Fruit fly (Drosophila melanogaster) whole organism, embryonic: ENCODE data around the gene Ir87a.
A peak's percentile ranks its signal among the peaks of the same experiment; 100 is the strongest.

Experiments
- ATbp ChIP-seq: fragments of 200-800 bp; sonication (Bioruptor generic); optimal IDR thresholded peaks from 2 replicates; lab custom pipeline; 2017; ENCODE audit warnings: missing biosample characterization, mild to moderate bottlenecking, missing genetic modification characterization, missing genetic modification reagents
- Atf3 ChIP-seq: fragments of 200-800 bp; sonication (Bioruptor generic); optimal IDR thresholded peaks from 3 replicates; lab custom pipeline; 2016; ENCODE audit warnings: missing biosample characterization, missing genetic modification characterization
- CG10462 ChIP-seq: fragments of 200-800 bp; sonication (Bioruptor generic); optimal IDR thresholded peaks from 2 replicates; lab custom pipeline; 2016; ENCODE audit warnings: missing biosample characterization, missing genetic modification characterization
- CG11723 ChIP-seq: fragments of 200-800 bp; sonication (Bioruptor generic); optimal IDR thresholded peaks from 2 replicates; lab custom pipeline; 2017; ENCODE audit warnings: missing biosample characterization, mild to moderate bottlenecking, missing genetic modification characterization
- CG14050 ChIP-seq: fragments of 200-800 bp; sonication (Bioruptor generic); IDR thresholded peaks from 3 replicates; pipeline ENCODE4 v1.3.6; 2022; ENCODE audit warnings: missing biosample characterization, missing genetic modification characterization
- CG15269 ChIP-seq: fragments of 200-800 bp; sonication (Bioruptor generic); optimal IDR thresholded peaks from 2 replicates; lab custom pipeline; 2018; ENCODE audit warnings: missing biosample characterization, mild to moderate bottlenecking, missing genetic modification characterization, moderate library complexity
- CG15696 ChIP-seq: fragments of 200-800 bp; sonication (Bioruptor generic); optimal IDR thresholded peaks from 2 replicates; lab custom pipeline; 2019; ENCODE audit warnings: missing biosample characterization, mild to moderate bottlenecking, missing genetic modification characterization, moderate library complexity
- CG17829 ChIP-seq: fragments of 200-800 bp; optimal IDR thresholded peaks from 2 replicates; lab custom pipeline; 2019; ENCODE audit warnings: missing biosample characterization, mild to moderate bottlenecking, missing genetic modification characterization, moderate library complexity
- CG18476 ChIP-seq: fragments of 200-800 bp; sonication (Bioruptor generic); optimal IDR thresholded peaks from 2 replicates; lab custom pipeline; 2016; ENCODE audit warnings: missing biosample characterization, mild to moderate bottlenecking, missing genetic modification characterization
- CG18619 ChIP-seq: fragments of 200-800 bp; sonication (Bioruptor generic); optimal IDR thresholded peaks from 3 replicates; lab custom pipeline; 2017; ENCODE audit warnings: missing biosample characterization, mild to moderate bottlenecking, missing genetic modification characterization
- CG30403 ChIP-seq: fragments of 200-800 bp; sonication (Bioruptor generic); optimal IDR thresholded peaks from 3 replicates; lab custom pipeline; 2016; ENCODE audit warnings: missing biosample characterization, missing genetic modification characterization
- CG4707 ChIP-seq: fragments of 200-800 bp; sonication (Bioruptor generic); optimal IDR thresholded peaks from 2 replicates; lab custom pipeline; 2018; ENCODE audit warnings: missing biosample characterization, mild to moderate bottlenecking, missing genetic modification characterization, moderate library complexity
- CG4820 ChIP-seq: fragments of 200-800 bp; sonication (Bioruptor generic); optimal IDR thresholded peaks from 3 replicates; lab custom pipeline; 2016; ENCODE audit warnings: missing biosample characterization, missing genetic modification characterization
- CG6175 ChIP-seq: fragments of 200-800 bp; sonication (Bioruptor generic); IDR thresholded peaks from 3 replicates; pipeline ENCODE4 v1.3.6; 2022; ENCODE audit warnings: missing biosample characterization, missing genetic modification characterization
- CG6683 ChIP-seq: fragments of 200-800 bp; sonication (Bioruptor generic); optimal IDR thresholded peaks from 2 replicates; lab custom pipeline; 2017; ENCODE audit warnings: missing biosample characterization, mild to moderate bottlenecking, missing genetic modification characterization, missing genetic modification reagents
- CG7928 ChIP-seq: fragments of 200-800 bp; sonication (Bioruptor generic); optimal IDR thresholded peaks from 2 replicates; lab custom pipeline; 2017; ENCODE audit warnings: missing biosample characterization, mild to moderate bottlenecking, missing genetic modification characterization
- CG9437 ChIP-seq: fragments of 200-800 bp; sonication (Bioruptor generic); optimal IDR thresholded peaks from 2 replicates; lab custom pipeline; 2018; ENCODE audit warnings: missing biosample characterization, mild to moderate bottlenecking, missing genetic modification characterization
- CG9876 ChIP-seq: fragments of 200-800 bp; sonication (Bioruptor generic); optimal IDR thresholded peaks from 2 replicates; lab custom pipeline; 2016; ENCODE audit warnings: missing biosample characterization, missing genetic modification characterization
- Deaf1 ChIP-seq: fragments of 200-800 bp; optimal IDR thresholded peaks from 3 replicates; lab custom pipeline; 2019; ENCODE audit warnings: missing biosample characterization, mild to moderate bottlenecking, missing genetic modification characterization, moderate library complexity
- Dip3 ChIP-seq: fragments of 200-800 bp; sonication (Bioruptor generic); optimal IDR thresholded peaks from 3 replicates; lab custom pipeline; 2016; ENCODE audit warnings: missing biosample characterization, missing genetic modification characterization
- Fer1 ChIP-seq: fragments of 200-800 bp; sonication (Bioruptor generic); optimal IDR thresholded peaks from 2 replicates; lab custom pipeline; 2017; ENCODE audit warnings: missing biosample characterization, mild to moderate bottlenecking, missing genetic modification characterization
- Hand ChIP-seq: fragments of 200-800 bp; sonication (Bioruptor generic); optimal IDR thresholded peaks from 2 replicates; lab custom pipeline; 2017; ENCODE audit warnings: mild to moderate bottlenecking, missing biosample characterization, missing genetic modification reagents, missing genetic modification characterization
- Hmx ChIP-seq: fragments of 200-800 bp; sonication (Bioruptor generic); optimal IDR thresholded peaks from 2 replicates; lab custom pipeline; 2016; ENCODE audit warnings: missing biosample characterization, missing genetic modification characterization
- Hr39 ChIP-seq: fragments of >200 bp; optimal IDR thresholded peaks from 2 replicates; lab custom pipeline; 2017
- Kr ChIP-seq: fragments of 200-800 bp; sonication (Bioruptor generic); optimal IDR thresholded peaks from 2 replicates; lab custom pipeline; 2017; ENCODE audit warnings: missing biosample characterization, mild to moderate bottlenecking, missing genetic modification characterization
- Mrtf ChIP-seq: fragments of 200-800 bp; sonication (Bioruptor generic); IDR thresholded peaks from 3 replicates; pipeline ENCODE4 v1.3.6; 2022; ENCODE audit warnings: missing biosample characterization, missing genetic modification characterization
- Myb ChIP-seq: fragments of 200-800 bp; sonication (Bioruptor generic); optimal IDR thresholded peaks from 2 replicates; lab custom pipeline; 2016; ENCODE audit warnings: missing biosample characterization, missing genetic modification characterization
- NC2α ChIP-seq: fragments of 200-800 bp; sonication (Bioruptor generic); optimal IDR thresholded peaks from 2 replicates; lab custom pipeline; 2016; ENCODE audit warnings: missing biosample characterization, missing genetic modification characterization
- Oli ChIP-seq: fragments of 200-800 bp; sonication (Bioruptor generic); optimal IDR thresholded peaks from 2 replicates; lab custom pipeline; 2018; ENCODE audit warnings: missing biosample characterization, mild to moderate bottlenecking, missing genetic modification characterization, moderate library complexity
- Ravus ChIP-seq: fragments of 200-800 bp; sonication (Bioruptor generic); IDR thresholded peaks from 2 replicates; pipeline ENCODE4 v1.3.6; 2022; ENCODE audit warnings: missing biosample characterization, missing genetic modification characterization
- Tbp ChIP-seq: fragments of >200 bp; optimal IDR thresholded peaks from 2 replicates; lab custom pipeline; 2018; ENCODE audit warnings: missing biosample characterization, missing genetic modification characterization
- crc ChIP-seq: fragments of 200-800 bp; sonication (Bioruptor generic); optimal IDR thresholded peaks from 2 replicates; lab custom pipeline; 2016; ENCODE audit warnings: missing biosample characterization, missing genetic modification characterization
- cwo ChIP-seq: fragments of 200-800 bp; sonication (Bioruptor generic); optimal IDR thresholded peaks from 3 replicates; lab custom pipeline; 2017; ENCODE audit warnings: missing biosample characterization, missing genetic modification characterization, mild to moderate bottlenecking, moderate library complexity, missing genetic modification reagents
- dan ChIP-seq: fragments of 200-800 bp; sonication (Bioruptor generic); IDR thresholded peaks from 2 replicates; pipeline ENCODE4 v1.3.6; 2022; ENCODE audit warnings: missing biosample characterization, missing genetic modification characterization
- dmrt11E ChIP-seq: fragments of 200-800 bp; sonication (Bioruptor generic); optimal IDR thresholded peaks from 3 replicates; lab custom pipeline; 2018; ENCODE audit warnings: missing biosample characterization, mild to moderate bottlenecking, missing genetic modification characterization, moderate library complexity
- dysf ChIP-seq: fragments of 200-800 bp; sonication (Bioruptor generic); IDR thresholded peaks from 3 replicates; pipeline ENCODE4 v1.3.6; 2022; ENCODE audit warnings: missing biosample characterization, missing genetic modification characterization
- eve ChIP-seq, 2 experiments: fragments of >200 bp; optimal IDR thresholded peaks; 2 replicates each; lab custom pipeline; 2017; ENCODE audit warnings: missing biosample characterization in 2 of 2, missing genetic modification characterization in 2 of 2
- fru ChIP-seq: fragments of >200 bp; optimal IDR thresholded peaks from 2 replicates; lab custom pipeline; 2017
- gem ChIP-seq: fragments of 200-800 bp; sonication (Bioruptor generic); optimal IDR thresholded peaks from 2 replicates; lab custom pipeline; 2019; ENCODE audit warnings: missing biosample characterization, mild to moderate bottlenecking, missing genetic modification characterization, moderate library complexity
- hb ChIP-seq: fragments of 200-800 bp; sonication (Bioruptor generic); IDR thresholded peaks from 3 replicates; pipeline ENCODE4 v1.3.6; 2022; ENCODE audit warnings: missing biosample characterization, missing genetic modification characterization; ENCODE audit not compliant: partially characterized antibody
- nerfin-2 ChIP-seq: fragments of 200-800 bp; sonication (Bioruptor generic); IDR thresholded peaks from 2 replicates; pipeline ENCODE4 v1.3.6; 2022; ENCODE audit warnings: missing biosample characterization, missing genetic modification characterization; ENCODE audit not compliant: partially characterized antibody
- pnt ChIP-seq: fragments of 200-800 bp; sonication (Bioruptor generic); optimal IDR thresholded peaks from 3 replicates; lab custom pipeline; 2016; ENCODE audit warnings: missing biosample characterization, missing genetic modification characterization
- pros ChIP-seq: fragments of 200-800 bp; sonication (Bioruptor generic); optimal IDR thresholded peaks from 3 replicates; lab custom pipeline; 2019; ENCODE audit warnings: missing biosample characterization, mild to moderate bottlenecking, missing genetic modification characterization, moderate library complexity
- salm ChIP-seq: fragments of 200-800 bp; sonication (Bioruptor generic); optimal IDR thresholded peaks from 2 replicates; lab custom pipeline; 2018; ENCODE audit warnings: missing biosample characterization, mild to moderate bottlenecking, missing genetic modification characterization
- sens-2 ChIP-seq: fragments of 200-800 bp; sonication (Bioruptor generic); IDR thresholded peaks from 2 replicates; pipeline ENCODE4 v1.3.6; 2022; ENCODE audit warnings: missing biosample characterization, missing genetic modification characterization
- tna ChIP-seq: fragments of 200-800 bp; sonication (Bioruptor generic); IDR thresholded peaks from 2 replicates; pipeline ENCODE4 v1.3.6; 2022; ENCODE audit warnings: missing biosample characterization, missing genetic modification characterization; ENCODE audit not compliant: partially characterized antibody
- trem ChIP-seq: fragments of 200-800 bp; optimal IDR thresholded peaks from 3 replicates; lab custom pipeline; 2019; ENCODE audit warnings: missing biosample characterization, mild to moderate bottlenecking, missing genetic modification characterization, moderate library complexity
- tup ChIP-seq: fragments of 200-800 bp; sonication (Bioruptor generic); optimal IDR thresholded peaks from 2 replicates; lab custom pipeline; 2016; ENCODE audit warnings: missing biosample characterization, mild to moderate bottlenecking, missing genetic modification characterization, moderate library complexity
- wdn ChIP-seq: fragments of 200-800 bp; sonication (Bioruptor generic); IDR thresholded peaks from 2 replicates; pipeline ENCODE4 v1.3.6; 2022; ENCODE audit warnings: missing biosample characterization, missing genetic modification characterization

Gene Ir87a

DNA sequence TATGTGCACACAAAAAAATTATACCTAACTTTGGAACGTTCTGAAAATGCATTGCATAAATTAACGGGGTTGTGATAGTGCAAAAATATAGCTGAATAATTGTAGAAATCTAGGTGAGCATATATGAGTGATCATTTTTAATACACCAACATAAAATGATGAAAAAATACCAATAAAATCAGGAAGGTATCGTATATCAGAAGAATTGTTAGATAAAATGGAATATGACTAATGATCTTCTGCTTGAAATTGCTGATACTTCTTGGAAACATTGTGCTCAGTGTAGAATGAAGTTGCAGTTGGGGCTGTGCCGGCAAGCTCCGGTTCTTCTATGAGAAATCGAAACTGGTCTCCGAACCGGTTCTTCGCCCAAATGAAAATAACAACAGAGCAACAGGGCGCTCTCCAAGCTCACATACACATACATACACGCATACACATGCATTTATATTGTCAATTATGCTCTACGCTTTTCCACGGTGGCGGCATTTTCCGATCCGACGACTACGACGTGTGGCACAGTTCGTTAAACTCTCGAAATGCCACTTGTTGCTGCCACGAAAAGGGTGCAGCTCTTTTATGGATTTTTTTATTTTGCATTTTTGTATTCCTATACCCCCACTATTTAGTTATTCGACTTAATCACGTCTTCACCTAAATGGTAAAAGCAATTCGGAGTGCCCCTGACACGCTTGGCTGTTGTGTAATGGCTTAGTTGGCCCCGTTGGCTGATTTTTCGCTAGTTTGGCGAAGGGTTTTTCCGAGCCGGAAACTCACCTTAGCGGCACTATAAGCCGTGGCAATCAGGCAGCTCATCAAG is 19.0 kb upstream of the Ir87a start (continued):
- peak; percentile 84 for TF ChIP-seq Dip3
- peak; percentile 82 for TF ChIP-seq Fer1 (GFP tag; lab: Kevin White, UChicago)
- peak; percentile 96 for TF ChIP-seq gem
- TF ChIP-seq CG4820 (GFP tag; lab: Kevin White, UChicago), result peak; percentile 83
- peak; percentile 86 for TF ChIP-seq CG10462 (GFP tag; lab: Kevin White, UChicago)
- TF ChIP-seq CG14050, result peak; percentile 75
- no peak for TF ChIP-seq nerfin-2 (GFP tag; lab: Robert Waterston, UW)
- TF ChIP-seq Atf3 (GFP tag; lab: Kevin White, UChicago), result peak; percentile 87
- peak; percentile 89 for TF ChIP-seq pnt (GFP tag; lab: Kevin White, UChicago)
- no peak for TF ChIP-seq Kr (GFP tag; lab: Kevin White, UChicago)
- TF ChIP-seq salm, result peak; percentile 77
- no peak for TF ChIP-seq Tbp (GFP tag; lab: Kevin White, UChicago)
- TF ChIP-seq ATbp (GFP tag; lab: Kevin White, UChicago), result peak; percentile 79
- peak; percentile 76 for TF ChIP-seq crc (GFP tag; lab: Kevin White, UChicago)
- TF ChIP-seq trem, result peak; percentile 88
- no peak for TF ChIP-seq Hr39 (lab: Kevin White, UChicago)
- TF ChIP-seq dysf (GFP tag; lab: Robert Waterston, UW), result peak; percentile 93
- TF ChIP-seq sens-2 (GFP tag; lab: Robert Waterston, UW), result peak; percentile 75; the same call in 1 of the 2 replicates
- peak; percentile 88 for TF ChIP-seq CG15696 (tag; lab: Kevin White, UChicago)
- TF ChIP-seq CG7928 (GFP tag; lab: Kevin White, UChicago), result peak; percentile 42
- peak; percentile 71 for TF ChIP-seq CG18476 (GFP tag; lab: Kevin White, UChicago)
- TF ChIP-seq tup, result peak; percentile 54
- TF ChIP-seq pros (GFP tag; lab: Kevin White, UChicago), result peak; percentile 33
- TF ChIP-seq wdn (GFP tag; lab: Robert Waterston, UW), result peak; percentile 53; the same call in 1 of the 2 replicates
- no peak for TF ChIP-seq fru
- TF ChIP-seq Hmx, result peak; percentile 32
- peak; percentile 91 for TF ChIP-seq dmrt11E (tag; lab: Kevin White, UChicago)
- peak; percentile 89 for TF ChIP-seq CG18619 (GFP tag; lab: Kevin White, UChicago)
- peak; percentile 80 for TF ChIP-seq NC2α (GFP tag; lab: Kevin White, UChicago)
- peak; percentile 67; the same call in 1 of the 3 replicates for TF ChIP-seq Mrtf (GFP tag; lab: Robert Waterston, UW)
- peak in 1 of 2 experiments; percentile 97 for TF ChIP-seq eve (GFP tag; optimal IDR thresholded peaks at IDR 0.05; lab: Kevin White, UChicago)
- peak; percentile 65; the same call in 1 of the 2 replicates for TF ChIP-seq dan (GFP tag; lab: Robert Waterston, UW)
- TF ChIP-seq cwo (GFP tag; lab: Kevin White, UChicago), result peak; percentile 72
- peak; percentile 88 for TF ChIP-seq CG9437 (GFP tag; lab: Kevin White, UChicago)
- 0 out of 3 replicates have a peak, but pooled peaks have one; percentile 32 for TF ChIP-seq CG6175 (GFP tag; lab: Robert Waterston, UW)
- TF ChIP-seq CG9876 (GFP tag; lab: Kevin White, UChicago), result peak; percentile 68
- no peak for TF ChIP-seq hb
- TF ChIP-seq CG6683 (GFP tag; lab: Kevin White, UChicago), result peak; percentile 57
- TF ChIP-seq CG30403 (GFP tag; lab: Kevin White, UChicago), result peak; percentile 95
- peak; percentile 90 for TF ChIP-seq CG15269
- TF ChIP-seq Deaf1 (tag; lab: Kevin White, UChicago), result peak; percentile 48
- TF ChIP-seq Ravus (GFP tag; lab: Robert Waterston, UW), result peak; percentile 66
- TF ChIP-seq tna (GFP tag; lab: Robert Waterston, UW), result no peak
- TF ChIP-seq Hand (GFP tag; lab: Kevin White, UChicago), result peak; percentile 68
- TF ChIP-seq Oli (tag; lab: Kevin White, UChicago), result peak; percentile 96
- peak; percentile 76 for TF ChIP-seq Myb (GFP tag; lab: Kevin White, UChicago)
- TF ChIP-seq CG11723 (GFP tag; lab: Kevin White, UChicago), result peak; percentile 85
- TF ChIP-seq CG17829 (tag; lab: Kevin White, UChicago), result peak; percentile 93
- TF ChIP-seq CG4707 (GFP tag; lab: Kevin White, UChicago), result peak; percentile 66
